1 fruit fly cellular context compared by ENCODE assay signal in genomic region chr2L:12172536-12173234, dm6.
TF ChIP-seq lines count a peak whose summit lies in the region.

Gene CG6583, minus strand, starts transcription at chr2L:12172586.
Gene crok, plus strand, starts transcription at chr2L:12172981.

TF ChIP-seq in whole organism, embryonic, 481 proteins besides CTCF, POLR2A, EP300 and RAD21 (continued from another document and continues in another):
- TF ChIP-seq fd102C (GFP tag; optimal IDR thresholded peaks at IDR 0.05; lab: Kevin White, UChicago) (no peak), CG2875 (GFP tag; optimal IDR thresholded peaks at IDR 0.05; lab: Kevin White, UChicago) (no peak), cad (GFP tag; optimal IDR thresholded peaks at IDR 0.05; lab: Kevin White, UChicago) (no peak), CG5245 (GFP tag; optimal IDR thresholded peaks at IDR 0.05; lab: Kevin White, UChicago) (no peak), CG3163 (GFP tag; optimal IDR thresholded peaks at IDR 0.05; lab: Kevin White, UChicago) (no peak), en (GFP tag; optimal IDR thresholded peaks at IDR 0.05; lab: Kevin White, UChicago) (no peak), prd (optimal IDR thresholded peaks at IDR 0.05; lab: Kevin White, UChicago) (no peak), prd (GFP tag; IDR thresholded peaks at IDR 0.05; lab: Robert Waterston, UW) (no peak), PHDP (tag; optimal IDR thresholded peaks at IDR 0.05; lab: Kevin White, UChicago) (no peak), CG2116 (GFP tag; optimal IDR thresholded peaks at IDR 0.05; lab: Kevin White, UChicago) (peak; percentile 51), CG3847 (GFP tag; IDR thresholded peaks at IDR 0.05; lab: Robert Waterston, UW) (peak; percentile 66), CG10209 (GFP tag; optimal IDR thresholded peaks at IDR 0.05; lab: Kevin White, UChicago) (no peak), org-1 (GFP tag; optimal IDR thresholded peaks at IDR 0.05; lab: Kevin White, UChicago) (no peak), Lpt (GFP tag; optimal IDR thresholded peaks at IDR 0.05; lab: Kevin White, UChicago) (no peak), CG12942 (GFP tag; optimal IDR thresholded peaks at IDR 0.05; lab: Kevin White, UChicago) (no peak), CG3838 (GFP tag; optimal IDR thresholded peaks at IDR 0.05; lab: Kevin White, UChicago) (no peak), eyg (GFP tag; optimal IDR thresholded peaks at IDR 0.05; lab: Kevin White, UChicago) (no peak), caup (GFP tag; optimal IDR thresholded peaks at IDR 0.05; lab: Kevin White, UChicago; ENCODE audit: severe bottlenecking) (no peak), oc (tag; optimal IDR thresholded peaks at IDR 0.05; lab: Kevin White, UChicago) (no peak), Jarid2 (GFP tag; optimal IDR thresholded peaks at IDR 0.05; lab: Kevin White, UChicago) (no peak), HHEX (GFP tag; optimal IDR thresholded peaks at IDR 0.05; lab: Kevin White, UChicago) (no peak), sob (GFP tag; IDR thresholded peaks at IDR 0.05; lab: Robert Waterston, UW) (no peak), CG1603 (tag; optimal IDR thresholded peaks at IDR 0.05; lab: Kevin White, UChicago) (peak; percentile 67), Ets97D (GFP tag; optimal IDR thresholded peaks at IDR 0.05; lab: Kevin White, UChicago) (peak; percentile 24), jing (GFP tag; optimal IDR thresholded peaks at IDR 0.05; lab: Kevin White, UChicago) (no peak), CG11398 (GFP tag; optimal IDR thresholded peaks at IDR 0.05; lab: Kevin White, UChicago) (no peak), CG12155 (GFP tag; optimal IDR thresholded peaks at IDR 0.05; lab: Kevin White, UChicago) (peak; percentile 50), sd (tag; optimal IDR thresholded peaks at IDR 0.05; lab: Kevin White, UChicago) (no peak), CG7928 (GFP tag; optimal IDR thresholded peaks at IDR 0.05; lab: Kevin White, UChicago) (no peak), sens (GFP tag; lab: Kevin White, UChicago) (peak; percentile 50), CG17802 (tag; optimal IDR thresholded peaks at IDR 0.05; lab: Kevin White, UChicago) (no peak), lola (GFP tag; optimal IDR thresholded peaks at IDR 0.05; lab: Kevin White, UChicago) (no peak), CG2199 (GFP tag; IDR thresholded peaks at IDR 0.05; lab: Robert Waterston, UW) (no peak), Sox102F (GFP tag; optimal IDR thresholded peaks at IDR 0.05; lab: Kevin White, UChicago) (no peak), nau (GFP tag; optimal IDR thresholded peaks at IDR 0.05; lab: Kevin White, UChicago) (no peak), CG6689 (GFP tag; IDR thresholded peaks at IDR 0.05; lab: Robert Waterston, UW) (no peak), croc (GFP tag; conservative IDR thresholded peaks at IDR 0.05; lab: Robert Waterston, UW) (no peak), CG15479 (GFP tag; optimal IDR thresholded peaks at IDR 0.05; lab: Kevin White, UChicago) (no peak), scrt (GFP tag; optimal IDR thresholded peaks at IDR 0.05; lab: Kevin White, UChicago) (no peak), wek (GFP tag; optimal IDR thresholded peaks at IDR 0.05; lab: Kevin White, UChicago) (no peak), mirr (GFP tag; optimal IDR thresholded peaks at IDR 0.05; lab: Kevin White, UChicago) (no peak), CG6654 (GFP tag; optimal IDR thresholded peaks at IDR 0.05; lab: Kevin White, UChicago) (no peak), Fer3 (tag; optimal IDR thresholded peaks at IDR 0.05; lab: Kevin White, UChicago) (no peak), CG30020 (tag; optimal IDR thresholded peaks at IDR 0.05; lab: Kevin White, UChicago) (no peak), CG10321 (GFP tag; IDR thresholded peaks at IDR 0.05; lab: Robert Waterston, UW) (no peak), E2f1 (GFP tag; IDR thresholded peaks at IDR 0.05; lab: Robert Waterston, UW) (no peak), kni (GFP tag; optimal IDR thresholded peaks at IDR 0.05; lab: Kevin White, UChicago) (no peak), CG12299 (tag; optimal IDR thresholded peaks at IDR 0.05; lab: Kevin White, UChicago) (no peak), Gsc (GFP tag; IDR thresholded peaks at IDR 0.05; lab: Robert Waterston, UW) (no peak), CG15073 (GFP tag; optimal IDR thresholded peaks at IDR 0.05; lab: Kevin White, UChicago) (no peak), CG8924 (tag; optimal IDR thresholded peaks at IDR 0.05; lab: Kevin White, UChicago) (no peak), phol (tag; optimal IDR thresholded peaks at IDR 0.05; lab: Kevin White, UChicago) (peak; percentile 49), Side (GFP tag; optimal IDR thresholded peaks at IDR 0.05; lab: Kevin White, UChicago) (no peak), tll (GFP tag; optimal IDR thresholded peaks at IDR 0.05; lab: Kevin White, UChicago) (no peak), pita (GFP tag; optimal IDR thresholded peaks at IDR 0.05; lab: Kevin White, UChicago) (peak; percentile 52), CG4707 (GFP tag; optimal IDR thresholded peaks at IDR 0.05; lab: Kevin White, UChicago) (no peak), hbn (GFP tag; IDR thresholded peaks at IDR 0.05; lab: Robert Waterston, UW; ENCODE audit: partially characterized antibody) (no peak), CG6175 (GFP tag; IDR thresholded peaks at IDR 0.05; lab: Robert Waterston, UW) (no peak), ftz-f1 (GFP tag; optimal IDR thresholded peaks at IDR 0.05; lab: Kevin White, UChicago) (no peak), dpn (GFP tag; optimal IDR thresholded peaks at IDR 0.05; lab: Kevin White, UChicago) (no peak), inv (GFP tag; IDR thresholded peaks at IDR 0.05; lab: Robert Waterston, UW; ENCODE audit: partially characterized antibody) (0 out of 2 replicates have a peak, but pooled peaks have one; percentile 29), Lhr (GFP tag; optimal IDR thresholded peaks at IDR 0.05; lab: Kevin White, UChicago) (peak; percentile 62), onecut (GFP tag; IDR thresholded peaks at IDR 0.05; lab: Robert Waterston, UW) (no peak), CG4282 (GFP tag; optimal IDR thresholded peaks at IDR 0.05; lab: Kevin White, UChicago) (no peak), fd3F (GFP tag; optimal IDR thresholded peaks at IDR 0.05; lab: Kevin White, UChicago) (no peak), lov (optimal IDR thresholded peaks at IDR 0.05; lab: Kevin White, UChicago) (no peak), lov (GFP tag; IDR thresholded peaks at IDR 0.05; lab: Robert Waterston, UW) (no peak), corto (GFP tag; optimal IDR thresholded peaks at IDR 0.05; lab: Kevin White, UChicago) (no peak), sqz (GFP tag; optimal IDR thresholded peaks at IDR 0.05; lab: Kevin White, UChicago) (peak; percentile 36), row (GFP tag; IDR thresholded peaks at IDR 0.05; lab: Robert Waterston, UW) (no peak), HmgZ (tag; optimal IDR thresholded peaks at IDR 0.05; lab: Kevin White, UChicago) (no peak), Bteb2 (GFP tag; optimal IDR thresholded peaks at IDR 0.05; lab: Kevin White, UChicago) (no peak), CG10543 (GFP tag; optimal IDR thresholded peaks at IDR 0.05; lab: Kevin White, UChicago) (no peak), D (optimal IDR thresholded peaks at IDR 0.05; lab: Kevin White, UChicago) (no peak), D (GFP tag; optimal IDR thresholded peaks at IDR 0.05; lab: Kevin White, UChicago) (no peak), Dip2 (GFP tag; IDR thresholded peaks at IDR 0.05; lab: Robert Waterston, UW) (no peak), CG42726 (GFP tag; IDR thresholded peaks at IDR 0.05; lab: Robert Waterston, UW; ENCODE audit: partially characterized antibody) (no peak), tup (GFP tag; optimal IDR thresholded peaks at IDR 0.05; lab: Kevin White, UChicago) (no peak), toy (GFP tag; IDR thresholded peaks at IDR 0.05; lab: Robert Waterston, UW) (no peak), CG6854 (GFP tag; optimal IDR thresholded peaks at IDR 0.05; lab: Kevin White, UChicago) (no peak), ind (GFP tag; optimal IDR thresholded peaks at IDR 0.05; lab: Kevin White, UChicago) (no peak), ewg (GFP tag; optimal IDR thresholded peaks at IDR 0.05; lab: Kevin White, UChicago) (peak; percentile 63), stwl (tag; optimal IDR thresholded peaks at IDR 0.05; lab: Kevin White, UChicago) (peak; percentile 54), CG1792 (GFP tag; optimal IDR thresholded peaks at IDR 0.05; lab: Kevin White, UChicago) (no peak), vfl (GFP tag; optimal IDR thresholded peaks at IDR 0.05; lab: Kevin White, UChicago) (no peak), CG8089 (GFP tag; optimal IDR thresholded peaks at IDR 0.05; lab: Kevin White, UChicago) (no peak), CG43689 (GFP tag; IDR thresholded peaks at IDR 0.05; lab: Robert Waterston, UW) (no peak), CG15269 (tag; optimal IDR thresholded peaks at IDR 0.05; lab: Kevin White, UChicago) (no peak), bbx (GFP tag; IDR thresholded peaks at IDR 0.05; lab: Robert Waterston, UW; ENCODE audit: partially characterized antibody) (no peak), ap (GFP tag; IDR thresholded peaks at IDR 0.05; lab: Robert Waterston, UW) (no peak), dysf (GFP tag; IDR thresholded peaks at IDR 0.05; lab: Robert Waterston, UW) (no peak), seq (GFP tag; IDR thresholded peaks at IDR 0.05; lab: Robert Waterston, UW) (no peak), CG18599 (GFP tag; optimal IDR thresholded peaks at IDR 0.05; lab: Kevin White, UChicago) (no peak), C15 (GFP tag; IDR thresholded peaks at IDR 0.05; lab: Robert Waterston, UW) (no peak), CG17186 (GFP tag; optimal IDR thresholded peaks at IDR 0.05; lab: Kevin White, UChicago) (peak; percentile 55), otp (GFP tag; IDR thresholded peaks at IDR 0.05; lab: Robert Waterston, UW) (no peak), Camta (GFP tag; optimal IDR thresholded peaks at IDR 0.05; lab: Kevin White, UChicago) (no peak), Neu2 (GFP tag; optimal IDR thresholded peaks at IDR 0.05; lab: Kevin White, UChicago; ENCODE audit: borderline replicate concordance) (no peak), dan (GFP tag; IDR thresholded peaks at IDR 0.05; lab: Robert Waterston, UW) (no peak), CG12219 (GFP tag; optimal IDR thresholded peaks at IDR 0.05; lab: Kevin White, UChicago) (no peak), CG10654 (GFP tag; optimal IDR thresholded peaks at IDR 0.05; lab: Kevin White, UChicago) (no peak), CG10274 (GFP tag; optimal IDR thresholded peaks at IDR 0.05; lab: Kevin White, UChicago) (no peak), Opbp (GFP tag; IDR thresholded peaks at IDR 0.05; lab: Robert Waterston, UW; ENCODE audit: partially characterized antibody) (no peak), Dref (GFP tag; IDR thresholded peaks at IDR 0.05; lab: Robert Waterston, UW) (no peak), CG14710 (tag; optimal IDR thresholded peaks at IDR 0.05; lab: Kevin White, UChicago) (peak; percentile 78), Spps (tag; optimal IDR thresholded peaks at IDR 0.05; lab: Kevin White, UChicago) (no peak), CG6254 (GFP tag; optimal IDR thresholded peaks at IDR 0.05; lab: Kevin White, UChicago) (no peak), CG13775 (GFP tag; optimal IDR thresholded peaks at IDR 0.05; lab: Kevin White, UChicago) (no peak), CG9817 (tag; optimal IDR thresholded peaks at IDR 0.05; lab: Kevin White, UChicago) (no peak), CG16779 (GFP tag; IDR thresholded peaks at IDR 0.05; lab: Robert Waterston, UW) (no peak), CG4730 (GFP tag; IDR thresholded peaks at IDR 0.05; lab: Robert Waterston, UW) (no peak), CG11723 (GFP tag; optimal IDR thresholded peaks at IDR 0.05; lab: Kevin White, UChicago) (no peak), twi (tag; optimal IDR thresholded peaks at IDR 0.05; lab: Kevin White, UChicago) (no peak), CG12769 (tag; optimal IDR thresholded peaks at IDR 0.05; lab: Kevin White, UChicago) (no peak), HLH54F (GFP tag; optimal IDR thresholded peaks at IDR 0.05; lab: Kevin White, UChicago) (no peak), her (GFP tag; optimal IDR thresholded peaks at IDR 0.05; lab: Kevin White, UChicago) (no peak), CG32767 (GFP tag; IDR thresholded peaks at IDR 0.05; lab: Robert Waterston, UW) (no peak), Bgb (GFP tag; IDR thresholded peaks at IDR 0.05; lab: Robert Waterston, UW; ENCODE audit: partially characterized antibody) (no peak), ara (GFP tag; IDR thresholded peaks at IDR 0.05; lab: Robert Waterston, UW) (no peak), sim (GFP tag; IDR thresholded peaks at IDR 0.05; lab: Robert Waterston, UW) (no peak), sna (GFP tag; IDR thresholded peaks at IDR 0.05; lab: Robert Waterston, UW; ENCODE audit: partially characterized antibody) (no peak), CG4854 (GFP tag; optimal IDR thresholded peaks at IDR 0.05; lab: Kevin White, UChicago) (no peak), Fer2 (tag; optimal IDR thresholded peaks at IDR 0.05; lab: Kevin White, UChicago) (no peak), odd (GFP tag; optimal IDR thresholded peaks at IDR 0.05; lab: Kevin White, UChicago) (no peak), Ravus (GFP tag; IDR thresholded peaks at IDR 0.05; lab: Robert Waterston, UW) (no peak), CG31388 (GFP tag; optimal IDR thresholded peaks at IDR 0.05; lab: Kevin White, UChicago) (no peak), slp2 (GFP tag; optimal IDR thresholded peaks at IDR 0.05; lab: Kevin White, UChicago) (no peak), emc (GFP tag; optimal IDR thresholded peaks at IDR 0.05; lab: Kevin White, UChicago) (no peak), gcm (GFP tag; optimal IDR thresholded peaks at IDR 0.05; lab: Kevin White, UChicago) (peak; percentile 58), CG10979 (tag; optimal IDR thresholded peaks at IDR 0.05; lab: Kevin White, UChicago) (no peak), shn (GFP tag; optimal IDR thresholded peaks at IDR 0.05; lab: Kevin White, UChicago) (no peak), CG17359 (tag; optimal IDR thresholded peaks at IDR 0.05; lab: Kevin White, UChicago) (no peak), vnd (GFP tag; IDR thresholded peaks at IDR 0.05; lab: Robert Waterston, UW; ENCODE audit: partially characterized antibody) (no peak), CG1647 (GFP tag; optimal IDR thresholded peaks at IDR 0.05; lab: Kevin White, UChicago) (no peak), Meics (GFP tag; optimal IDR thresholded peaks at IDR 0.05; lab: Kevin White, UChicago) (no peak), CG2678 (tag; optimal IDR thresholded peaks at IDR 0.05; lab: Kevin White, UChicago) (no peak), CG14667 (GFP tag; IDR thresholded peaks at IDR 0.05; lab: Robert Waterston, UW) (no peak), pfk (GFP tag; optimal IDR thresholded peaks at IDR 0.05; lab: Kevin White, UChicago) (no peak), Elba2 (GFP tag; optimal IDR thresholded peaks at IDR 0.05; lab: Kevin White, UChicago) (peak; percentile 95), gfzf (GFP tag; optimal IDR thresholded peaks at IDR 0.05; lab: Kevin White, UChicago) (peak; percentile 91), BEAF-32 (GFP tag; optimal IDR thresholded peaks at IDR 0.05; lab: Kevin White, UChicago) (peak; percentile 42)
